Fruit fly (Drosophila melanogaster) whole organism, embryonic: ENCODE results near the gene CG43338.

Experiments used
- CG1024 ChIP-seq: fragments of 200-800 bp; sonication (Bioruptor generic); IDR thresholded peaks from 2 replicates; pipeline ENCODE4 v1.3.6; 2022; ENCODE audit warnings: missing biosample characterization, missing genetic modification characterization
- CG10321 ChIP-seq: fragments of 200-800 bp; sonication (Bioruptor generic); IDR thresholded peaks from 2 replicates; pipeline ENCODE4 v1.3.6; 2022; ENCODE audit warnings: missing biosample characterization, missing genetic modification characterization
- CG11560 ChIP-seq: fragments of 200-800 bp; sonication (Bioruptor generic); IDR thresholded peaks from 3 replicates; pipeline ENCODE4 v1.3.6; 2022; ENCODE audit warnings: missing biosample characterization, missing genetic modification characterization
- CG12942 ChIP-seq: fragments of 200-800 bp; sonication (Bioruptor generic); optimal IDR thresholded peaks from 3 replicates; lab custom pipeline; 2016; ENCODE audit warnings: missing biosample characterization, missing genetic modification characterization
- CG15269 ChIP-seq: fragments of 200-800 bp; sonication (Bioruptor generic); optimal IDR thresholded peaks from 2 replicates; lab custom pipeline; 2018; ENCODE audit warnings: missing biosample characterization, mild to moderate bottlenecking, missing genetic modification characterization, moderate library complexity
- CG15479 ChIP-seq: fragments of 200-800 bp; sonication (Bioruptor generic); optimal IDR thresholded peaks from 3 replicates; lab custom pipeline; 2019; ENCODE audit warnings: missing biosample characterization, mild to moderate bottlenecking, missing genetic modification characterization, moderate library complexity
- CG1602 ChIP-seq: fragments of 200-800 bp; sonication (Bioruptor generic); optimal IDR thresholded peaks from 3 replicates; lab custom pipeline; 2016; ENCODE audit warnings: missing biosample characterization, missing genetic modification characterization
- CG17361 ChIP-seq: fragments of 200-800 bp; sonication (Bioruptor generic); IDR thresholded peaks from 3 replicates; pipeline ENCODE4 v1.3.6; 2022; ENCODE audit warnings: missing biosample characterization, missing genetic modification characterization
- CG2875 ChIP-seq: fragments of 200-800 bp; sonication (Bioruptor generic); optimal IDR thresholded peaks from 2 replicates; lab custom pipeline; 2017; ENCODE audit warnings: missing biosample characterization, mild to moderate bottlenecking, missing genetic modification characterization, missing genetic modification reagents
- CG30403 ChIP-seq: fragments of 200-800 bp; sonication (Bioruptor generic); optimal IDR thresholded peaks from 3 replicates; lab custom pipeline; 2016; ENCODE audit warnings: missing biosample characterization, missing genetic modification characterization
- CG31441 ChIP-seq: fragments of 200-800 bp; sonication (Bioruptor generic); IDR thresholded peaks from 2 replicates; pipeline ENCODE4 v1.3.6; 2022; ENCODE audit warnings: missing biosample characterization, missing genetic modification characterization
- CG32767 ChIP-seq: fragments of 200-800 bp; sonication (Bioruptor generic); IDR thresholded peaks from 2 replicates; pipeline ENCODE4 v1.3.6; 2022; ENCODE audit warnings: missing biosample characterization, missing genetic modification characterization
- CG3281 ChIP-seq: fragments of 200-800 bp; sonication (Bioruptor generic); optimal IDR thresholded peaks from 3 replicates; lab custom pipeline; 2017; ENCODE audit warnings: missing biosample characterization, mild to moderate bottlenecking, missing genetic modification characterization
- CG34224 ChIP-seq: fragments of 200-800 bp; sonication (Bioruptor generic); IDR thresholded peaks from 3 replicates; pipeline ENCODE4 v1.3.6; 2022; ENCODE audit warnings: missing biosample characterization, missing genetic modification characterization; ENCODE audit not compliant: partially characterized antibody
- CG4820 ChIP-seq: fragments of 200-800 bp; sonication (Bioruptor generic); optimal IDR thresholded peaks from 3 replicates; lab custom pipeline; 2016; ENCODE audit warnings: missing biosample characterization, missing genetic modification characterization
- CG6765 ChIP-seq: fragments of 200-800 bp; sonication (Bioruptor generic); optimal IDR thresholded peaks from 3 replicates; lab custom pipeline; 2017; ENCODE audit warnings: missing biosample characterization, mild to moderate bottlenecking, missing genetic modification characterization
- CG6854 ChIP-seq: fragments of 200-800 bp; sonication (Bioruptor generic); optimal IDR thresholded peaks from 3 replicates; lab custom pipeline; 2017; ENCODE audit warnings: missing biosample characterization, mild to moderate bottlenecking, missing genetic modification characterization
- CG8281 ChIP-seq: fragments of 200-800 bp; sonication (Bioruptor generic); optimal IDR thresholded peaks from 2 replicates; lab custom pipeline; 2018; ENCODE audit warnings: missing biosample characterization, mild to moderate bottlenecking, missing genetic modification characterization, moderate library complexity
- CG8359 ChIP-seq: fragments of 200-800 bp; sonication (Bioruptor generic); optimal IDR thresholded peaks from 2 replicates; lab custom pipeline; 2017; ENCODE audit warnings: missing biosample characterization, mild to moderate bottlenecking, missing genetic modification characterization, borderline replicate concordance
- CG9817 ChIP-seq: fragments of 200-800 bp; sonication (Bioruptor generic); optimal IDR thresholded peaks from 2 replicates; lab custom pipeline; 2018; ENCODE audit warnings: missing biosample characterization, mild to moderate bottlenecking, missing genetic modification characterization, moderate library complexity
- CHES-1-like ChIP-seq: fragments of 200-800 bp; sonication (Bioruptor generic); optimal IDR thresholded peaks from 2 replicates; lab custom pipeline; 2016; ENCODE audit warnings: missing biosample characterization, missing genetic modification characterization
- Chrac-16 ChIP-seq: fragments of 200-800 bp; sonication (Bioruptor generic); optimal IDR thresholded peaks from 3 replicates; lab custom pipeline; 2016; ENCODE audit warnings: missing biosample characterization, missing genetic modification characterization
- Dad ChIP-seq: fragments of 200-800 bp; sonication (Bioruptor generic); optimal IDR thresholded peaks from 3 replicates; lab custom pipeline; 2016; ENCODE audit warnings: missing biosample characterization, missing genetic modification characterization
- Dbx ChIP-seq: fragments of 200-800 bp; sonication (Bioruptor generic); IDR thresholded peaks from 3 replicates; pipeline ENCODE4 v1.3.6; 2022; ENCODE audit warnings: missing biosample characterization, missing genetic modification characterization
- Dek ChIP-seq: fragments of 200-800 bp; sonication (Bioruptor generic); optimal IDR thresholded peaks from 3 replicates; lab custom pipeline; 2019; ENCODE audit warnings: missing biosample characterization, mild to moderate bottlenecking, missing genetic modification characterization, moderate library complexity
- E2f1 ChIP-seq: fragments of 200-800 bp; sonication (Bioruptor generic); IDR thresholded peaks from 2 replicates; pipeline ENCODE4 v1.3.6; 2022; ENCODE audit warnings: missing biosample characterization, missing genetic modification characterization
- Fer1 ChIP-seq: fragments of 200-800 bp; sonication (Bioruptor generic); optimal IDR thresholded peaks from 2 replicates; lab custom pipeline; 2017; ENCODE audit warnings: missing biosample characterization, mild to moderate bottlenecking, missing genetic modification characterization
- Hey ChIP-seq: fragments of 200-800 bp; sonication (Bioruptor generic); optimal IDR thresholded peaks from 3 replicates; lab custom pipeline; 2018; ENCODE audit warnings: missing biosample characterization, mild to moderate bottlenecking, missing genetic modification characterization
- Meics ChIP-seq: fragments of 200-800 bp; sonication (Bioruptor generic); optimal IDR thresholded peaks from 2 replicates; lab custom pipeline; 2017; ENCODE audit warnings: missing biosample characterization, mild to moderate bottlenecking, missing genetic modification characterization
- NC2α ChIP-seq: fragments of 200-800 bp; sonication (Bioruptor generic); optimal IDR thresholded peaks from 2 replicates; lab custom pipeline; 2016; ENCODE audit warnings: missing biosample characterization, missing genetic modification characterization
- NFAT ChIP-seq: fragments of 200-800 bp; sonication (Bioruptor generic); IDR thresholded peaks from 2 replicates; pipeline ENCODE4 v1.3.6; 2022; ENCODE audit warnings: missing biosample characterization, missing genetic modification characterization
- Nf-YC ChIP-seq: fragments of 200-800 bp; optimal IDR thresholded peaks from 3 replicates; lab custom pipeline; 2019; ENCODE audit warnings: missing biosample characterization, mild to moderate bottlenecking, missing genetic modification characterization, moderate library complexity
- Oaz ChIP-seq: fragments of 200-800 bp; sonication (Bioruptor generic); IDR thresholded peaks from 2 replicates; pipeline ENCODE4 v1.3.6; 2022; ENCODE audit warnings: missing biosample characterization, missing genetic modification characterization
- Poxn ChIP-seq: fragments of 200-800 bp; sonication (Bioruptor generic); IDR thresholded peaks from 2 replicates; pipeline ENCODE4 v1.3.6; 2022; ENCODE audit warnings: missing biosample characterization, missing genetic modification characterization
- Sry-δ ChIP-seq: fragments of 200-800 bp; sonication (Bioruptor generic); optimal IDR thresholded peaks from 2 replicates; lab custom pipeline; 2016; ENCODE audit warnings: missing biosample characterization, missing genetic modification characterization
- Ssrp ChIP-seq: fragments of 200-800 bp; sonication (Bioruptor generic); optimal IDR thresholded peaks from 2 replicates; lab custom pipeline; 2018; ENCODE audit warnings: missing biosample characterization, mild to moderate bottlenecking, missing genetic modification characterization, moderate library complexity
- Tbp ChIP-seq: fragments of >200 bp; optimal IDR thresholded peaks from 2 replicates; lab custom pipeline; 2018; ENCODE audit warnings: missing biosample characterization, missing genetic modification characterization
- cg ChIP-seq: fragments of 200-800 bp; sonication (Bioruptor generic); optimal IDR thresholded peaks from 3 replicates; lab custom pipeline; 2019; ENCODE audit warnings: missing biosample characterization, mild to moderate bottlenecking, missing genetic modification characterization, moderate library complexity
- eve ChIP-seq, 2 experiments: fragments of >200 bp; optimal IDR thresholded peaks; 2 replicates each; lab custom pipeline; 2017; ENCODE audit warnings: missing biosample characterization in 2 of 2, missing genetic modification characterization in 2 of 2
- gcm2 ChIP-seq: fragments of 200-800 bp; sonication (Bioruptor generic); optimal IDR thresholded peaks from 2 replicates; lab custom pipeline; 2016; ENCODE audit warnings: missing biosample characterization, missing genetic modification characterization
- gsb-n ChIP-seq: fragments of 200-800 bp; sonication (Bioruptor generic); optimal IDR thresholded peaks from 3 replicates; lab custom pipeline; 2018; ENCODE audit warnings: missing biosample characterization, mild to moderate bottlenecking, missing genetic modification characterization
- her ChIP-seq: fragments of 200-800 bp; sonication (Bioruptor generic); optimal IDR thresholded peaks from 2 replicates; lab custom pipeline; 2016; ENCODE audit warnings: missing biosample characterization, missing genetic modification characterization
- luna ChIP-seq: fragments of 200-800 bp; sonication (Bioruptor generic); optimal IDR thresholded peaks from 2 replicates; lab custom pipeline; 2016; ENCODE audit warnings: missing biosample characterization, missing genetic modification characterization
- repo ChIP-seq: fragments of 200-800 bp; sonication (Bioruptor generic); optimal IDR thresholded peaks from 2 replicates; lab custom pipeline; 2016; ENCODE audit warnings: missing biosample characterization, missing genetic modification characterization
- schlank ChIP-seq: fragments of 200-800 bp; sonication (Bioruptor generic); optimal IDR thresholded peaks from 2 replicates; lab custom pipeline; 2018; ENCODE audit warnings: missing biosample characterization, mild to moderate bottlenecking, missing genetic modification characterization
- shn ChIP-seq: fragments of 200-800 bp; sonication (Bioruptor generic); optimal IDR thresholded peaks from 3 replicates; lab custom pipeline; 2016; ENCODE audit warnings: missing biosample characterization, missing genetic modification characterization
- sisA ChIP-seq: fragments of 200-800 bp; sonication (Bioruptor generic); IDR thresholded peaks from 2 replicates; pipeline ENCODE4 v1.3.6; 2022; ENCODE audit warnings: missing biosample characterization, missing genetic modification characterization
- stc ChIP-seq: fragments of 200-800 bp; sonication (Bioruptor generic); IDR thresholded peaks from 2 replicates; pipeline ENCODE4 v1.3.6; 2022; ENCODE audit warnings: missing biosample characterization, missing genetic modification characterization
- tgo ChIP-seq: fragments of 200-800 bp; sonication (Bioruptor generic); IDR thresholded peaks from 3 replicates; pipeline ENCODE4 v1.3.6; 2022; ENCODE audit warnings: missing biosample characterization, missing genetic modification characterization
- ttk ChIP-seq: fragments of 200-800 bp; sonication (Bioruptor generic); IDR thresholded peaks from 2 replicates; pipeline ENCODE4 v2.1.2; 2022; ENCODE audit warnings: missing biosample characterization, missing genetic modification characterization
- wor ChIP-seq: fragments of 200-800 bp; sonication (Bioruptor generic); IDR thresholded peaks from 2 replicates; pipeline ENCODE4 v1.3.6; 2022; ENCODE audit warnings: missing biosample characterization, missing genetic modification characterization
- zfh1 ChIP-seq: fragments of 200-800 bp; sonication (Bioruptor generic); IDR thresholded peaks from 3 replicates; pipeline ENCODE4 v1.3.6; 2022; ENCODE audit warnings: missing biosample characterization, missing genetic modification characterization

Gene CG43338

DNA sequence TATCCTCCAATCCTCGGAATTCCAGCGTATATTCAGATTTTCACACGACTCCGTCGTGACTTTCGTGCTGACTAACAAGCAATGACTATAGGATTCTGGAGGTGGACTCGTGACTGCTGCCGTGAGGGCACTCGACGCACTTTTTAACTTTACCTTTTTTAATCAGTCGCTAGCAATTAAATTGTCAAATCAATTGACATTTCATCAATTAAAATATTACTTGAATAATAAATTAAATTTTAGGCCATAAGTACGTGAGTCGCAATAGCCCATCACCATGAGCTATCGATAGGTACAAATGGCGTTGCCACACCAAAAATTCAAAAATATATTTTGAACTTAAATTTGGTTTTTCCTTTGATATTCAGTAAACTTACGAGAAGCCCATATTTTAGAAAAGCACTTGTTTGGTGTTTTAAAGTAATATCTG, 34.6 kb upstream of the CG43338 start, which contains the start of gene Jwa (continued):
- TF ChIP-seq CG2875 (peak; percentile 68), Meics (peak; percentile 80), Dbx (GFP tag; lab: Robert Waterston, UW) (peak; percentile 95), gsb-n (tag; lab: Kevin White, UChicago) (peak; percentile 90), gcm2 (GFP tag; lab: Kevin White, UChicago) (peak; percentile 87), Oaz (GFP tag; lab: Robert Waterston, UW) (peak; percentile 81), CG8281 (peak; percentile 21), CG11560 (peak; percentile 71; the same call in 2 of the 3 replicates), CG1602 (GFP tag; lab: Kevin White, UChicago) (peak; percentile 94), CG15479 (GFP tag; lab: Kevin White, UChicago) (no peak), CG4820 (GFP tag; lab: Kevin White, UChicago) (peak; percentile 74), sisA (GFP tag; lab: Robert Waterston, UW) (peak; percentile 96), CG6854 (GFP tag; lab: Kevin White, UChicago) (peak; percentile 65), NFAT (GFP tag; lab: Robert Waterston, UW) (peak; percentile 92), Poxn (GFP tag; lab: Robert Waterston, UW) (peak; percentile 83), stc (GFP tag; lab: Robert Waterston, UW) (peak; percentile 78), cg (GFP tag; lab: Kevin White, UChicago) (no peak), CG15269 (tag; lab: Kevin White, UChicago) (peak; percentile 81), CG31441 (GFP tag; lab: Robert Waterston, UW) (peak; percentile 75), repo (GFP tag; lab: Kevin White, UChicago) (peak; percentile 84), schlank (tag; lab: Kevin White, UChicago) (peak; percentile 72), luna (GFP tag; lab: Kevin White, UChicago) (no peak), CG30403 (GFP tag; lab: Kevin White, UChicago) (peak; percentile 97), Chrac-16 (peak; percentile 99), CHES-1-like (GFP tag; lab: Kevin White, UChicago) (peak; percentile 93), CG8359 (GFP tag; lab: Kevin White, UChicago) (peak; percentile 10), CG6765 (GFP tag; lab: Kevin White, UChicago) (peak; percentile 15), Ssrp (tag; lab: Kevin White, UChicago) (peak; percentile 77), CG1024 (peak; percentile 87), Dek (tag; lab: Kevin White, UChicago) (peak; percentile 95), Fer1 (peak; percentile 79), wor (GFP tag; lab: Robert Waterston, UW) (peak; percentile 80), Sry-δ (GFP tag; lab: Kevin White, UChicago) (peak; percentile 95), CG3281 (GFP tag; lab: Kevin White, UChicago) (peak; percentile 75), CG9817 (tag; lab: Kevin White, UChicago) (peak; percentile 94), her (peak; percentile 61), zfh1 (GFP tag; lab: Robert Waterston, UW) (peak; percentile 92), tgo (GFP tag; lab: Robert Waterston, UW) (peak; percentile 91), Nf-YC (peak; percentile 74), E2f1 (GFP tag; lab: Robert Waterston, UW) (peak; percentile 82), CG10321 (peak; percentile 36; the same call in 1 of the 2 replicates), shn (GFP tag; lab: Kevin White, UChicago) (peak; percentile 91), CG32767 (GFP tag; lab: Robert Waterston, UW) (peak; percentile 85), Hey (tag; lab: Kevin White, UChicago) (peak; percentile 65), Dad (GFP tag; lab: Kevin White, UChicago) (peak; percentile 76), NC2α (GFP tag; lab: Kevin White, UChicago) (peak; percentile 43), CG12942 (GFP tag; lab: Kevin White, UChicago) (peak; percentile 98), eve (GFP tag; optimal IDR thresholded peaks at IDR 0.05; lab: Kevin White, UChicago) (no peak), CG34224 (peak; percentile 100), Tbp (no peak), CG17361 (GFP tag; lab: Robert Waterston, UW) (peak; percentile 84), ttk (GFP tag; lab: Robert Waterston, UW) (peak; percentile 86)
